Worm (Caenorhabditis elegans): Measurements from ENCODE around the gene ndua-7.

ndua-7 gene

ce11 chrII:13515813-13516212 is 21.4 kb upstream of the ndua-7 start:
- TF ChIP-seq tab-1 (GFP tag; IDR thresholded peaks at IDR 0.05) (no peak), T22C8.4 (GFP tag; IDR thresholded peaks at IDR 0.05) (no peak), ref-1 (GFP tag; conservative IDR thresholded peaks at IDR 0.05) (no peak), med-1 (GFP tag; optimal IDR thresholded peaks at IDR 0.05; ENCODE audit: insufficient read depth) (no peak), cog-1 (tag; optimal IDR thresholded peaks at IDR 0.05) (no peak), ztf-29 (GFP tag; IDR thresholded peaks at IDR 0.05) (no peak), klf-2 (GFP tag; conservative IDR thresholded peaks at IDR 0.05) (no peak), ztf-23 (GFP tag; IDR thresholded peaks at IDR 0.05) (no peak), flt-1 (GFP tag; IDR thresholded peaks at IDR 0.05) (no peak)

- no peak for TF ChIP-seq klf-2 (GFP tag; conservative IDR thresholded peaks at IDR 0.05)
- TF ChIP-seq ztf-23 (GFP tag; IDR thresholded peaks at IDR 0.05): no peak
- TF ChIP-seq tab-1 (GFP tag; IDR thresholded peaks at IDR 0.05): no peak
- TF ChIP-seq T22C8.4 (GFP tag; IDR thresholded peaks at IDR 0.05): no peak
- TF ChIP-seq ref-1 (GFP tag; conservative IDR thresholded peaks at IDR 0.05): no peak
- TF ChIP-seq med-1 (GFP tag; optimal IDR thresholded peaks at IDR 0.05; ENCODE audit: insufficient read depth): no peak
- TF ChIP-seq flt-1 (GFP tag; IDR thresholded peaks at IDR 0.05): no peak
- TF ChIP-seq cog-1 (tag; optimal IDR thresholded peaks at IDR 0.05): no peak
- no peak for TF ChIP-seq ztf-29 (GFP tag; IDR thresholded peaks at IDR 0.05)
Observed at ce11 chrII:13508607-13509006, 14.2 kb upstream of the ndua-7 start.

- TF ChIP-seq cog-1 (tag; optimal IDR thresholded peaks at IDR 0.05): no peak
- TF ChIP-seq tab-1 (GFP tag; IDR thresholded peaks at IDR 0.05): no peak
- no peak for TF ChIP-seq T22C8.4 (GFP tag; IDR thresholded peaks at IDR 0.05)
- TF ChIP-seq ztf-29 (GFP tag; IDR thresholded peaks at IDR 0.05): no peak
- TF ChIP-seq med-1 (GFP tag; optimal IDR thresholded peaks at IDR 0.05; ENCODE audit: insufficient read depth): no peak
- no peak for TF ChIP-seq ztf-23 (GFP tag; IDR thresholded peaks at IDR 0.05)
- no peak for TF ChIP-seq flt-1 (GFP tag; IDR thresholded peaks at IDR 0.05)
- no peak for TF ChIP-seq ref-1 (GFP tag; conservative IDR thresholded peaks at IDR 0.05)
- TF ChIP-seq klf-2 (GFP tag; conservative IDR thresholded peaks at IDR 0.05): no peak
Observed at ce11 chrII:13507535-13507934, 13.1 kb upstream of the ndua-7 start, which contains the start of gene nep-17. nep-17 (plus strand) TSS chrII:13507819.

ce11 chrII:13505977-13506568 is 11.7 kb upstream of the ndua-7 start:
- no peak for TF ChIP-seq T22C8.4 (GFP tag; IDR thresholded peaks at IDR 0.05)
- TF ChIP-seq tab-1 (GFP tag; IDR thresholded peaks at IDR 0.05): no peak
- no peak for TF ChIP-seq klf-2 (GFP tag; conservative IDR thresholded peaks at IDR 0.05)
- TF ChIP-seq ztf-29 (GFP tag; IDR thresholded peaks at IDR 0.05): no peak
- no peak for TF ChIP-seq ztf-23 (GFP tag; IDR thresholded peaks at IDR 0.05)
- no peak for TF ChIP-seq ref-1 (GFP tag; conservative IDR thresholded peaks at IDR 0.05)
- TF ChIP-seq flt-1 (GFP tag; IDR thresholded peaks at IDR 0.05): no peak
- no peak for TF ChIP-seq med-1 (GFP tag; optimal IDR thresholded peaks at IDR 0.05; ENCODE audit: insufficient read depth)
- no peak for TF ChIP-seq cog-1 (tag; optimal IDR thresholded peaks at IDR 0.05)

ce11 chrII:13505386-13505785 is 11.0 kb upstream of the ndua-7 start:
- TF ChIP-seq ztf-29 (GFP tag; IDR thresholded peaks at IDR 0.05): no peak

- TF ChIP-seq klf-2 (GFP tag; conservative IDR thresholded peaks at IDR 0.05) (no peak), ztf-23 (GFP tag; IDR thresholded peaks at IDR 0.05) (no peak), med-1 (GFP tag; optimal IDR thresholded peaks at IDR 0.05; ENCODE audit: insufficient read depth) (no peak), T22C8.4 (GFP tag; IDR thresholded peaks at IDR 0.05) (no peak), ref-1 (GFP tag; conservative IDR thresholded peaks at IDR 0.05) (no peak), cog-1 (tag; optimal IDR thresholded peaks at IDR 0.05) (no peak), tab-1 (GFP tag; IDR thresholded peaks at IDR 0.05) (no peak), ztf-29 (GFP tag; IDR thresholded peaks at IDR 0.05) (no peak), flt-1 (GFP tag; IDR thresholded peaks at IDR 0.05) (no peak)
Observed at ce11 chrII:13503653-13504052, 9.3 kb upstream of the ndua-7 start, which contains the start of gene F54F11.1. F54F11.1 (plus strand) TSS chrII:13503953.

ce11 chrII:13501575-13501974 is 7.2 kb upstream of the ndua-7 start, which contains the start of gene F45H10.5:
F45H10.5 (plus strand) TSS chrII:13501875.
- TF ChIP-seq klf-2 (GFP tag; conservative IDR thresholded peaks at IDR 0.05) (no peak), ref-1 (GFP tag; conservative IDR thresholded peaks at IDR 0.05) (no peak), med-1 (GFP tag; optimal IDR thresholded peaks at IDR 0.05; ENCODE audit: insufficient read depth) (no peak), T22C8.4 (GFP tag; IDR thresholded peaks at IDR 0.05) (no peak), cog-1 (tag; optimal IDR thresholded peaks at IDR 0.05) (no peak), flt-1 (GFP tag; IDR thresholded peaks at IDR 0.05) (no peak), tab-1 (GFP tag; IDR thresholded peaks at IDR 0.05) (no peak), ztf-29 (GFP tag; IDR thresholded peaks at IDR 0.05) (no peak), ztf-23 (GFP tag; IDR thresholded peaks at IDR 0.05) (no peak)

- TF ChIP-seq klf-2 (GFP tag; conservative IDR thresholded peaks at IDR 0.05) (no peak), med-1 (GFP tag; optimal IDR thresholded peaks at IDR 0.05; ENCODE audit: insufficient read depth) (no peak), ztf-23 (GFP tag; IDR thresholded peaks at IDR 0.05) (no peak), ztf-29 (GFP tag; IDR thresholded peaks at IDR 0.05) (no peak), T22C8.4 (GFP tag; IDR thresholded peaks at IDR 0.05) (no peak), ref-1 (GFP tag; conservative IDR thresholded peaks at IDR 0.05) (no peak), cog-1 (tag; optimal IDR thresholded peaks at IDR 0.05) (no peak), tab-1 (GFP tag; IDR thresholded peaks at IDR 0.05) (no peak), flt-1 (GFP tag; IDR thresholded peaks at IDR 0.05) (no peak)
Observed at ce11 chrII:13500582-13500981, 6.2 kb upstream of the ndua-7 start.

- TF ChIP-seq T22C8.4 (GFP tag; IDR thresholded peaks at IDR 0.05) (no peak), klf-2 (GFP tag; conservative IDR thresholded peaks at IDR 0.05) (no peak), ref-1 (GFP tag; conservative IDR thresholded peaks at IDR 0.05) (no peak), tab-1 (GFP tag; IDR thresholded peaks at IDR 0.05) (no peak), flt-1 (GFP tag; IDR thresholded peaks at IDR 0.05) (no peak), ztf-23 (GFP tag; IDR thresholded peaks at IDR 0.05) (no peak), cog-1 (tag; optimal IDR thresholded peaks at IDR 0.05) (no peak), ztf-29 (GFP tag; IDR thresholded peaks at IDR 0.05) (no peak), med-1 (GFP tag; optimal IDR thresholded peaks at IDR 0.05; ENCODE audit: insufficient read depth) (no peak)
Observed at ce11 chrII:13495718-13496117, 1.3 kb upstream of the ndua-7 start, which contains the start of gene drr-1. drr-1 (minus strand) TSS chrII:13495900.

ce11 chrII:13494762-13495161 is 362 bp upstream of the ndua-7 start:
- TF ChIP-seq cog-1 (tag; optimal IDR thresholded peaks at IDR 0.05) (no peak), med-1 (GFP tag; optimal IDR thresholded peaks at IDR 0.05; ENCODE audit: insufficient read depth) (no peak), ref-1 (GFP tag; conservative IDR thresholded peaks at IDR 0.05) (no peak), tab-1 (GFP tag; IDR thresholded peaks at IDR 0.05) (no peak)

Measured in whole organism, midembryonic.